Worm (Caenorhabditis elegans): ENCODE data around the gene ZC239.3.

ZC239.3 gene

DNA sequence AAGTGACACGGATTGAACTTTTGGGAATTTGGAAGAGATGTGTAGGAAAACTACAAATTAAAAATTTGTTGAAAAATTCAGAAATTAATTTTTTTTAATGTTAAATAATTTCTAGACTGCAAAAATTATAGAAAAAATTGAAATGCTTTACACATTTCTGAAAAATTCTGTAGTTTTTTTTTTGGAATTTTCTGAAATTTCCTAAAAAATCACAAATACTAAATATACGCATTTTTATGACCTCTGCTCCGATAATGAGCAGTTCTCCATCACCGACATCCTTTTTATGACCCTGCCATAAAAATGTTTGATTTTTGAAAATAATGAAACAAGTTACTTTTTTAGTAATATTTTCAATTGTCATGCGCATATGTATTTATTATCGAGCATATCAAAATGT, 28.9 kb downstream of the ZC239.3 start:
- TF ChIP-seq ham-2 (GFP tag; optimal IDR thresholded peaks at IDR 0.05) (no peak), ztf-11 (tag; optimal IDR thresholded peaks at IDR 0.05) (no peak), nhr-28 (tag; optimal IDR thresholded peaks at IDR 0.05) (no peak), ceh-39 (tag; optimal IDR thresholded peaks at IDR 0.05) (no peak)

DNA sequence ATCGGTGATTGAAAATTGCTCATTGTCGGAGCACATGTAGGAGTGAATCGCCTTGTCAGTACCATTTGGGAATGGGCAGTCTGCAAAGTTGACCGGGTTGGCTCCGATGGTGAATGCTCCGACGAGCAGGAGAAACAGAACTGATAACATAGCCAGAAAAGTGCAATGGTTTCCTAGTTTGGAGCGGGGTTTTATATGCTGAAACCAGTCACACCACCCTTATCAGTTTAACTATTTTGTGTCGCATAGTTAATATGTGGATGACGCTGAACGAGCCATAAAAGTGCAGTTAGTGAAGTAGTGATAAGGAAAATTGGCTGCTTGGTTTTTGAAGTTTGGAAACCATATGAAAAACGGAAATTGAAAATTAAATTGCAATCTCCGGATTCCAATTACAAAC, 30.0 kb downstream of the ZC239.3 start, which contains the start of gene C17F4.7:
Gene C17F4.7 (minus strand): TSS at position 180 of the 400 bp plus-strand sequence.
- no peak for TF ChIP-seq unc-39 (tag; optimal IDR thresholded peaks at IDR 0.05)
- TF ChIP-seq ztf-11 (tag; optimal IDR thresholded peaks at IDR 0.05): no peak
- TF ChIP-seq snpc-4 (tag; optimal IDR thresholded peaks at IDR 0.05): no peak
- TF ChIP-seq lsy-2 (tag; optimal IDR thresholded peaks at IDR 0.05): no peak
- no peak for TF ChIP-seq pha-4 (tag; optimal IDR thresholded peaks at IDR 0.05)
- TF ChIP-seq mab-5 (tag; optimal IDR thresholded peaks at IDR 0.05): no peak
- no peak for TF ChIP-seq hlh-1 (tag; optimal IDR thresholded peaks at IDR 0.05)
- no peak for TF ChIP-seq ceh-83 (GFP tag; optimal IDR thresholded peaks at IDR 0.05)
- no peak for TF ChIP-seq sem-2 (GFP tag; optimal IDR thresholded peaks at IDR 0.05)
- no peak for TF ChIP-seq elt-3 (tag; optimal IDR thresholded peaks at IDR 0.05)
- no peak for TF ChIP-seq lin-13 (tag; optimal IDR thresholded peaks at IDR 0.05)
- TF ChIP-seq tbx-8 (GFP tag; optimal IDR thresholded peaks at IDR 0.05): no peak
- TF ChIP-seq sptf-1 (tag; optimal IDR thresholded peaks at IDR 0.05): no peak
- no peak for TF ChIP-seq unc-62 (GFP tag; optimal IDR thresholded peaks at IDR 0.05)
- no peak for TF ChIP-seq blmp-1 (tag; optimal IDR thresholded peaks at IDR 0.05)

DNA sequence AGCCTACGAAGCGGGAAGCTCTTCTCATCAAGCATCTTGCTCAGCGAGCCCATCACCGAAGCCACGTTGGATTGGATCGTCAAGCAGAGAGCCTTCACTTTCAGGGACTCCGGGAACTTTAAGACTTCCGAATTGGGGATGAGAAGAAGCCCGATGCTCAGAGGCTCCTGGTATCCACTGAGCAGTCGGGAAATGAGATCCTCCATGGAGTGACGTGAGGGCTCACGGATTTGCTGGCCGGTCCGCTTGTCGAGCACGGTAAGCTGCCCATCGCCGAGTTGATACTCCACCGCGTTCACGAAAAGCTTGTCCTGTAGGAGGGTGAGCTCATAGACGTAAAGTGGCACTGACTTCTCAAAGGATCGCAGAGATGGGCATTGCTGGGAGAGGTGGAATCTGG, 31.7 kb downstream of the ZC239.3 start:
- TF ChIP-seq pha-4 (tag; optimal IDR thresholded peaks at IDR 0.05): no peak
- no peak for TF ChIP-seq sem-2 (GFP tag; optimal IDR thresholded peaks at IDR 0.05)
- TF ChIP-seq sptf-1 (tag; optimal IDR thresholded peaks at IDR 0.05): no peak
- no peak for TF ChIP-seq drap-1 (GFP tag; optimal IDR thresholded peaks at IDR 0.05)
- TF ChIP-seq unc-62 (GFP tag; optimal IDR thresholded peaks at IDR 0.05): no peak
- no peak for TF ChIP-seq snpc-4 (tag; optimal IDR thresholded peaks at IDR 0.05)
- TF ChIP-seq lin-32 (GFP tag; optimal IDR thresholded peaks at IDR 0.05): no peak
- no peak for TF ChIP-seq elt-3 (tag; optimal IDR thresholded peaks at IDR 0.05)
- TF ChIP-seq ztf-11 (tag; optimal IDR thresholded peaks at IDR 0.05): no peak
- TF ChIP-seq blmp-1 (tag; optimal IDR thresholded peaks at IDR 0.05): no peak
- no peak for TF ChIP-seq unc-39 (tag; optimal IDR thresholded peaks at IDR 0.05)
- TF ChIP-seq nhr-12 (tag; optimal IDR thresholded peaks at IDR 0.05): no peak
- no peak for TF ChIP-seq flh-1 (GFP tag; optimal IDR thresholded peaks at IDR 0.05)
- TF ChIP-seq ces-1 (GFP tag; optimal IDR thresholded peaks at IDR 0.05): no peak

DNA sequence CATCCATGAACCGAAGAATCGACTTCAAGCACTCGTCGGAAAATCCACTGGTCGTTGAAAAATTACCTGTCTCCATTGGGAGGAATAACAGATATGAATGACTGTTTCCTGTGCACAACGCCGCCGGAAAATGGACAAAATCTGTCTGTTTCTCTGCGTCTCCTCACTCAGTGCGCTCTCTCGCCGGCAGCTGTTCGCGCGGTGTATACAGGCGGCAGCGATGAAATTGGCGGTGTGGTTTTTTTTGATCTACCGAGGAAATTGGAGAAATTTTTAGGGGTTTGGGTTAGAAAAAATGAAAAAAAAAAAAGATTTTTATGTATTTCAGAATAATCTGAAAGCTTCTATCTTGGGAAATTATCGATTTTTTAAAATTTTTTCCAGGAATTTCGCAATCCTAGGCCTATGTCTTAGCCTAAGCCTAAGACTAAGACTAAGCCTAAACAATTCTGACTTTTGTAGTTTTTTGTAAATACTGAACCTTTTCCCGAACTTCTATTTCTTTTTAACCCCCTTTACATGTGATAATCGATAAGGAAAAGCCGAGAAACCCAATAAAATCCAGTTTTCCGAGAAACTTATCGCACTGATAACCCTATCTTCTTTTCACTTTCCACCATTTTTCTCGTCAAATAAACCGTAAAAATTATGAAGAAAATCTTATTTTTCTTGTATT, 32.3 kb downstream of the ZC239.3 start, which contains the start of the genes fbxc-50 and C17F4.2:
Gene fbxc-50 (minus strand): TSS at position 81 of the 676 bp plus-strand sequence.
Gene C17F4.2 (plus strand): TSS at position 626 of the 676 bp plus-strand sequence.
- TF ChIP-seq lin-32 (GFP tag; optimal IDR thresholded peaks at IDR 0.05): no peak
- peak; percentile 35 for TF ChIP-seq hlh-1 (tag; optimal IDR thresholded peaks at IDR 0.05)

DNA sequence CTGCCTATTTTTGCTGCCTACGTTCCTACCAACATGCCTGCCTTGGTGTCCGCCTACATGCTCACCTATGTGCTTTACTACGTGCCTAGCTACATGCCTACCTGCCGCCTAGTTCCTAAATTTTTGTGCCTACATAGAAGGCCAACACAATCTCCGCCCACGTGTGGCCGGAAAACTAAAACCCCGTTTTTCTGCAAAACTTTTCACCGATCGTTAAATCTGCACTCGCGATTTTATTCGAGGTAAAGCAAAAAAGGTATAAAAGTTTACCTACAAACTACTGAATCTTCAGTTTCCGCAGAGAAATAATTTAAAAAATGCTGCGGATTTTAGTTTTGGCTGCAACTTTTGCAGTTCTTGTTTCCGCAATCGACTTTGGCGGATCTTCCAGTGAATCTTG, 33.5 kb downstream of the ZC239.3 start, which contains the start of gene clec-124:
Gene clec-124 (plus strand): TSS at position 301 of the 400 bp plus-strand sequence.
- TF ChIP-seq drap-1 (GFP tag; optimal IDR thresholded peaks at IDR 0.05): no peak
- TF ChIP-seq cnd-1 (tag; optimal IDR thresholded peaks at IDR 0.05): no peak
- TF ChIP-seq elt-1 (tag; optimal IDR thresholded peaks at IDR 0.05; ENCODE audit: borderline replicate concordance, insufficient read depth): no peak
- TF ChIP-seq lin-32 (GFP tag; optimal IDR thresholded peaks at IDR 0.05): no peak
- no peak for TF ChIP-seq mls-2 (tag; optimal IDR thresholded peaks at IDR 0.05)
- no peak for TF ChIP-seq sem-2 (GFP tag; optimal IDR thresholded peaks at IDR 0.05)
- TF ChIP-seq pha-4 (tag; optimal IDR thresholded peaks at IDR 0.05): no peak

DNA sequence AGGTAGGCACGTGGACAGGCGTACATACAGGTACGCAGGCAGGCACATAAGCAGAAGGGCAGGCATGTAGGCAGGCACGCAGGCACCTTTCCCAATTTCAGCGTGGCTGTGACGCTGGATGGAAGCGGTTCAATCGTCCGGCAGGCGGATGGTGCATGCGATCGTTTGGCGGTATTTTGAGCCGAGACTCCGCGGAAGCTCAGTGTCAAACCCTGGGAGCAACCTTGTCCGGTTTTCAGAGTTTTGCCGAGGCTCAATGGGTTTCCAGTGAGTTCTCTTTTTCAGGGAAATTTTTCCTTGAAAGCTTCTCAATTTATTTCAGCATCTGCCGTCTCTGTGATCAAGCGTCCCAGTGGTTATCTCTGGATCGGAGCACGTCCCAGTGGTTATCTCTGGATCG, 34.3 kb downstream of the ZC239.3 start:
- TF ChIP-seq sptf-1 (tag; optimal IDR thresholded peaks at IDR 0.05): no peak
- TF ChIP-seq drap-1 (GFP tag; optimal IDR thresholded peaks at IDR 0.05): no peak
- TF ChIP-seq ceh-83 (GFP tag; optimal IDR thresholded peaks at IDR 0.05): no peak
- TF ChIP-seq blmp-1 (tag; optimal IDR thresholded peaks at IDR 0.05): no peak
- TF ChIP-seq hlh-1 (tag; optimal IDR thresholded peaks at IDR 0.05): no peak
- TF ChIP-seq ham-2 (GFP tag; optimal IDR thresholded peaks at IDR 0.05): no peak
- TF ChIP-seq unc-62 (GFP tag; optimal IDR thresholded peaks at IDR 0.05): no peak
- no peak for TF ChIP-seq mep-1 (tag; optimal IDR thresholded peaks at IDR 0.05)
- TF ChIP-seq ceh-39 (tag; optimal IDR thresholded peaks at IDR 0.05): no peak
- TF ChIP-seq nhr-76 (tag; optimal IDR thresholded peaks at IDR 0.05): no peak
- TF ChIP-seq cnd-1 (tag; optimal IDR thresholded peaks at IDR 0.05): no peak
- TF ChIP-seq pha-4 (tag; optimal IDR thresholded peaks at IDR 0.05): no peak
- TF ChIP-seq flh-1 (GFP tag; optimal IDR thresholded peaks at IDR 0.05): no peak
- no peak for TF ChIP-seq mls-2 (tag; optimal IDR thresholded peaks at IDR 0.05)
- TF ChIP-seq lin-13 (tag; optimal IDR thresholded peaks at IDR 0.05): no peak

Data from whole organism, mixed stage, embryonic.